Worm (Caenorhabditis elegans) whole organism, L4 larva: Measurements from ENCODE around the gene srj-22.

Source experiments
- D1046.2 ChIP-seq: fragments of 200-800 bp; sonication (Bioruptor generic); IDR thresholded peaks from 2 replicates; pipeline ENCODE4 v1.3.6; 2022; ENCODE audit warnings: missing genetic modification characterization, missing compliant biosample characterization
- F10B5.3 ChIP-seq: sonication (generic microtip); optimal IDR thresholded peaks from 2 replicates; lab custom pipeline; 2016; ENCODE audit warnings: mild to moderate bottlenecking, missing genetic modification characterization, missing compliant biosample characterization
- F26F4.8 ChIP-seq: fragments of 200-800 bp; sonication (Bioruptor generic); conservative IDR thresholded peaks from 2 replicates; pipeline ENCODE4 v1.3.6; 2022; ENCODE audit warnings: missing genetic modification characterization, missing compliant biosample characterization
- F37D6.2 ChIP-seq: sonication (generic microtip); optimal IDR thresholded peaks from 2 replicates; lab custom pipeline; 2016; ENCODE audit warnings: mild to moderate bottlenecking, missing genetic modification characterization, missing compliant biosample characterization
- R02D3.7 ChIP-seq: fragments of 150-350 bp; sonication (generic microtip); optimal IDR thresholded peaks from 3 replicates; lab custom pipeline; 2014; ENCODE audit warnings: missing biosample characterization, missing genetic modification characterization
- T26A8.4 ChIP-seq: fragments of 200-800 bp; sonication (Bioruptor generic); IDR thresholded peaks from 2 replicates; pipeline ENCODE4 v1.3.6; 2022; ENCODE audit warnings: missing genetic modification characterization, missing compliant biosample characterization
- Y105C5A.15 ChIP-seq: fragments of 200-800 bp; sonication (Bioruptor generic); IDR thresholded peaks from 2 replicates; pipeline ENCODE4 v1.3.6; 2022; ENCODE audit warnings: missing genetic modification characterization, missing compliant biosample characterization
- Y5F2A.4 ChIP-seq: fragments of 200-800 bp; sonication (Bioruptor generic); optimal IDR thresholded peaks from 2 replicates; lab custom pipeline; 2018; ENCODE audit warnings: mild to moderate bottlenecking, missing genetic modification characterization, missing compliant biosample characterization
- aha-1 ChIP-seq: fragments of 150-350 bp; peaks from one replicate; lab custom pipeline; 2014; ENCODE audit warnings: missing biosample characterization, missing genetic modification characterization
- aly-2 ChIP-seq: sonication (generic microtip); optimal IDR thresholded peaks from 2 replicates; lab custom pipeline; 2018; ENCODE audit warnings: missing biosample characterization, missing genetic modification characterization
- ama-1 ChIP-seq: fragments of 150-350 bp; optimal IDR thresholded peaks from 2 replicates; lab custom pipeline; 2014; ENCODE audit warnings: inconsistent platforms, mixed read lengths
- ceh-20 ChIP-seq: fragments of 200-800 bp; sonication (Bioruptor generic); IDR thresholded peaks from 2 replicates; pipeline ENCODE4 v1.3.6; 2022; ENCODE audit warnings: missing genetic modification reagents, missing genetic modification characterization, missing compliant biosample characterization
- ceh-28 ChIP-seq: fragments of 150-350 bp; optimal IDR thresholded peaks from 2 replicates; lab custom pipeline; 2014; ENCODE audit warnings: missing biosample characterization, missing genetic modification reagents, missing genetic modification characterization
- ceh-32 ChIP-seq: sonication (generic microtip); optimal IDR thresholded peaks from 2 replicates; lab custom pipeline; 2016; ENCODE audit warnings: mild to moderate bottlenecking, missing genetic modification characterization, missing compliant biosample characterization; ENCODE audit not compliant: poor library complexity
- ceh-44 ChIP-seq: fragments of 200-800 bp; sonication (Bioruptor generic); IDR thresholded peaks from 2 replicates; pipeline ENCODE4 v1.3.6; 2022; ENCODE audit warnings: missing genetic modification reagents, missing genetic modification characterization, missing compliant biosample characterization
- ceh-62 ChIP-seq: sonication (generic microtip); optimal IDR thresholded peaks from 2 replicates; lab custom pipeline; 2017; ENCODE audit warnings: missing biosample characterization, missing genetic modification characterization
- ceh-82 ChIP-seq: sonication (generic microtip); optimal IDR thresholded peaks from 2 replicates; lab custom pipeline; 2017; ENCODE audit warnings: missing biosample characterization, missing genetic modification characterization
- daf-16 ChIP-seq, 3 experiments: sonication (generic microtip); optimal IDR thresholded peaks; 2 replicates each; lab custom pipeline; 2016 to 2017; ENCODE audit warnings: missing genetic modification characterization in 3 of 3, missing genetic modification reagents in 3 of 3, mild to moderate bottlenecking in 2 of 3, missing compliant biosample characterization in 2 of 3, missing biosample characterization in 1 of 3, moderate library complexity in 1 of 3
- daf-19 ChIP-seq: fragments of 200-800 bp; sonication (Bioruptor generic); conservative IDR thresholded peaks from 2 replicates; pipeline ENCODE4 v1.3.6; 2022; ENCODE audit warnings: missing genetic modification characterization, missing compliant biosample characterization
- dpl-1 ChIP-seq: fragments of 150-350 bp; optimal IDR thresholded peaks from 2 replicates; lab custom pipeline; 2014; ENCODE audit warnings: missing biosample characterization, missing genetic modification reagents, missing genetic modification characterization
- egl-43 ChIP-seq: fragments of 200-800 bp; sonication (Bioruptor generic); IDR thresholded peaks from 2 replicates; pipeline ENCODE4 v1.3.6; 2022; ENCODE audit warnings: missing genetic modification reagents, missing genetic modification characterization, missing compliant biosample characterization
- hif-1 ChIP-seq, 2 experiments: sonication (generic microtip); optimal IDR thresholded peaks; 2 replicates each; lab custom pipeline; 2016 to 2017; ENCODE audit warnings: missing compliant biosample characterization in 2 of 2, missing genetic modification characterization in 2 of 2, missing genetic modification reagents in 2 of 2, missing genotype in 2 of 2, mild to moderate bottlenecking in 1 of 2
- hmg-1.1 ChIP-seq: fragments of 200-800 bp; sonication (Bioruptor generic); IDR thresholded peaks from 2 replicates; pipeline ENCODE4 v1.3.6; 2022; ENCODE audit warnings: missing genetic modification reagents, missing genetic modification characterization, missing compliant biosample characterization
- jun-1 ChIP-seq: fragments of 150-350 bp; optimal IDR thresholded peaks from 2 replicates; lab custom pipeline; 2014; ENCODE audit warnings: missing biosample characterization, missing genetic modification reagents, missing genetic modification characterization
- lim-7 ChIP-seq: fragments of 200-800 bp; sonication (Bioruptor generic); IDR thresholded peaks from 2 replicates; pipeline ENCODE4 v1.3.6; 2022; ENCODE audit warnings: missing genetic modification characterization, missing compliant biosample characterization
- lin-15B ChIP-seq: fragments of 150-350 bp; sonication (generic microtip); optimal IDR thresholded peaks from 3 replicates; lab custom pipeline; 2014; ENCODE audit warnings: missing biosample characterization, missing genetic modification characterization
- lin-38 ChIP-seq: fragments of 200-800 bp; sonication (Bioruptor generic); IDR thresholded peaks from 2 replicates; pipeline ENCODE4 v1.3.6; 2022; ENCODE audit warnings: missing genetic modification reagents, missing genetic modification characterization, missing compliant biosample characterization
- madf-9 ChIP-seq: fragments of 200-800 bp; sonication (Bioruptor generic); conservative IDR thresholded peaks from 2 replicates; pipeline ENCODE4 v1.3.6; 2022; ENCODE audit warnings: missing genetic modification reagents, missing genetic modification characterization, missing compliant biosample characterization
- mdt-29 ChIP-seq: fragments of 200-800 bp; sonication (Bioruptor generic); IDR thresholded peaks from 2 replicates; pipeline ENCODE4 v1.3.6; 2022; ENCODE audit warnings: missing genetic modification reagents, missing genetic modification characterization, missing compliant biosample characterization
- mep-1 ChIP-seq: fragments of 150-350 bp; sonication (generic microtip); optimal IDR thresholded peaks from 3 replicates; lab custom pipeline; 2014; ENCODE audit warnings: missing biosample characterization, missing genetic modification characterization
- mxl-3 ChIP-seq: fragments of 200-800 bp; sonication (Bioruptor generic); optimal IDR thresholded peaks from 2 replicates; lab custom pipeline; 2018; ENCODE audit warnings: mild to moderate bottlenecking, missing genetic modification characterization, missing compliant biosample characterization
- nhr-10 ChIP-seq: fragments of 150-350 bp; optimal IDR thresholded peaks from 2 replicates; lab custom pipeline; 2014; ENCODE audit warnings: missing biosample characterization, missing genetic modification characterization
- nhr-102 ChIP-seq: sonication (generic microtip); optimal IDR thresholded peaks from 2 replicates; lab custom pipeline; 2016; ENCODE audit warnings: mild to moderate bottlenecking, missing genetic modification characterization, moderate library complexity, missing compliant biosample characterization
- nhr-25 ChIP-seq: sonication (generic microtip); optimal IDR thresholded peaks from 2 replicates; lab custom pipeline; 2017; ENCODE audit warnings: missing genetic modification characterization, mild to moderate bottlenecking, missing compliant biosample characterization, antibody characterized with exemption, moderate library complexity, borderline replicate concordance; ENCODE audit not compliant: insufficient read depth
- nhr-41 ChIP-seq: fragments of 200-800 bp; sonication (Bioruptor generic); IDR thresholded peaks from 2 replicates; pipeline ENCODE4 v1.3.6; 2022; ENCODE audit warnings: missing genetic modification reagents, missing genetic modification characterization, missing compliant biosample characterization
- nhr-48 ChIP-seq: sonication (generic microtip); optimal IDR thresholded peaks from 2 replicates; lab custom pipeline; 2016; ENCODE audit warnings: mild to moderate bottlenecking, missing genetic modification characterization, missing compliant biosample characterization
- nhr-77 ChIP-seq: fragments of 150-350 bp; optimal IDR thresholded peaks from 2 replicates; lab custom pipeline; 2014; ENCODE audit warnings: missing biosample characterization, missing genetic modification characterization
- pqm-1 ChIP-seq: sonication (generic microtip); optimal IDR thresholded peaks from 2 replicates; lab custom pipeline; 2017; ENCODE audit warnings: missing biosample characterization, missing genetic modification characterization
- saeg-2 ChIP-seq: fragments of 200-800 bp; sonication (Bioruptor generic); IDR thresholded peaks from 2 replicates; pipeline ENCODE4 v1.3.6; 2022; ENCODE audit warnings: missing genetic modification reagents, missing genetic modification characterization, missing compliant biosample characterization
- sdz-12 ChIP-seq: fragments of 200-800 bp; sonication (Bioruptor generic); optimal IDR thresholded peaks from 2 replicates; lab custom pipeline; 2018; ENCODE audit warnings: mild to moderate bottlenecking, missing genetic modification characterization, missing compliant biosample characterization
- tag-97 ChIP-seq: fragments of 200-800 bp; sonication (Bioruptor generic); IDR thresholded peaks from 2 replicates; pipeline ENCODE4 v1.3.6; 2022; ENCODE audit warnings: missing genetic modification characterization, missing compliant biosample characterization
- unc-39 ChIP-seq: sonication (generic microtip); optimal IDR thresholded peaks from 2 replicates; lab custom pipeline; 2017; ENCODE audit warnings: missing biosample characterization, missing genetic modification characterization
- unc-62 ChIP-seq, 3 experiments: fragments of 150-350 bp in 1 of 3; sonication (generic microtip); optimal IDR thresholded peaks in 2 of 3; peaks in 1 of 3; 1 replicate in 1 of 3; 2 replicates in 2 of 3; lab custom pipeline; 2014 to 2017; ENCODE audit warnings: missing biosample characterization in 3 of 3, missing genetic modification characterization in 3 of 3, missing genetic modification reagents in 3 of 3, missing genotype in 1 of 3
- zag-1 ChIP-seq: fragments of 150-350 bp; optimal IDR thresholded peaks from 2 replicates; lab custom pipeline; 2014; ENCODE audit warnings: missing biosample characterization, missing genetic modification characterization
- zfp-3 ChIP-seq: fragments of 200-800 bp; sonication (Bioruptor generic); conservative IDR thresholded peaks from 2 replicates; pipeline ENCODE4 v1.3.6; 2022; ENCODE audit warnings: missing genetic modification reagents, missing genetic modification characterization, missing compliant biosample characterization
- zip-11 ChIP-seq: fragments of 200-800 bp; sonication (Bioruptor generic); IDR thresholded peaks from 2 replicates; pipeline ENCODE4 v1.3.6; 2022; ENCODE audit warnings: missing genetic modification characterization, missing compliant biosample characterization
- ztf-11 ChIP-seq: fragments of 150-350 bp; optimal IDR thresholded peaks from 2 replicates; lab custom pipeline; 2014; ENCODE audit warnings: missing biosample characterization, missing genetic modification characterization
- ztf-7 ChIP-seq: fragments of 150-350 bp; optimal IDR thresholded peaks from 2 replicates; lab custom pipeline; 2014; ENCODE audit warnings: missing biosample characterization, missing genetic modification characterization

srj-22 gene

DNA sequence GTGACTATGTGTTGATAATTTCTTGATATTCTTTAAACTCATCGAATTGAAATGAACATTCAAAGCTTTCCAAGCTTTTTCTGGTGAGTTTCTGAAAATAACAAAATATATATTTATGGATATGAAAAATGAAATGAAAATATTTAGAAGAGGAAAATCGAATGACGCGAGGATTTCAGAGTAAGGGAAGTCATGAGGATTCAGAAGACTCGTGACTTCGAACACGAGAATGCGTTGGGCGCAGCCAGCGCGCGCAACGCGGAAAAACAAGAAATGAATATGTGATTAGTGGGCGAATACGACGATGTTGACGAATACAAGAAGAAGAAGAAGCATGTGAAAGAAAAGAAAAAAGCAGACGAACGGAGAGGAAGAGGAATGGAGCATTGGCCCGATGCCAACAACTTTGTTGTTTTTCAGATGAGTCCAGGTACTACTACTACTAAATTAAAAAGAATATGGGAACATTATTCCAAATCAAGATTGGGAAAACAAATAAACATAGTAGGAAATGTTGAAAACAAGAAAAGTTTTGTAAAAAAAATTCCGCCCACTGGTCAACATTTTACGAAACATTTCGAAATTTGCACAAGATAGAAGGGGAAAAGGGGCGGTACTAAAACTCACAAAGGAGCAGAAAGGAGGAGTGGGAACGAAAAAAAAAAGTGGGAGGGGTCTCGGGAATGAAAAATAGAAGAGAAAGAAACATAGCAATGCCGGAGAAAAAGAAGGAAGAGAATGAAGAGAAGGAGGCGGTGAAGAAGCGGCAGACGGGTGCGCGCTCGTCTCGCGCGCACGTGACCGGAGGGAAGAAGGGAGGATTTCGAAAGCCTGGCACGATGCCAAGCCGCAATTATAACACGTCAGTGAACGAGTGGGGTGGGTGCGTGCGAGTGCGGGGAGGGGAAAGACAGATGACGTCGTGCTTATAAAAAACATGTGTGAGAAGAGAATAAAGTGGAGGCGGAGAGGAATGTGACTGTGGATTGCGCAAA, 28.1 kb downstream of the srj-22 start (continued):
- peak in 1 of 2 experiments; percentile 39 for TF ChIP-seq daf-16 (GFP tag; optimal IDR thresholded peaks at IDR 0.05; lab: Kevin White, UChicago)
- no peak for TF ChIP-seq daf-16 (tag; optimal IDR thresholded peaks at IDR 0.05; lab: Kevin White, UChicago)
- TF ChIP-seq Y105C5A.15, result no peak
- peak; percentile 63 for TF ChIP-seq dpl-1
- TF ChIP-seq ceh-82, result no peak
- peak; percentile 71 for TF ChIP-seq ceh-32 (tag; lab: Kevin White, UChicago)
- TF ChIP-seq ceh-20, result peak; percentile 99
- peak; percentile 96 for TF ChIP-seq nhr-48 (tag; lab: Kevin White, UChicago)
- peak; percentile 69 for TF ChIP-seq mdt-29
- TF ChIP-seq T26A8.4 (GFP tag; lab: Robert Waterston, UW), result peak; percentile 94
- no peak for TF ChIP-seq lin-15B (tag; lab: Kevin White, UChicago)
- TF ChIP-seq ama-1 (lab: Kevin White, UChicago), result no peak
- TF ChIP-seq hmg-1.1 (GFP tag; lab: Robert Waterston, UW), result peak; percentile 94
- no peak for TF ChIP-seq F26F4.8
- TF ChIP-seq hif-1 (tag; optimal IDR thresholded peaks at IDR 0.05; lab: Kevin White, UChicago), result peak in 1 of 2 experiments; percentile 96
- peak; percentile 15 for TF ChIP-seq zag-1 (tag; lab: Kevin White, UChicago)
- TF ChIP-seq nhr-41 (GFP tag; lab: Robert Waterston, UW), result peak; percentile 85
- peak; percentile 89 for TF ChIP-seq madf-9 (GFP tag; lab: Robert Waterston, UW)
- peak; percentile 66; the same call in 1 of the 2 replicates for TF ChIP-seq daf-19 (GFP tag; lab: Robert Waterston, UW)
- no peak for TF ChIP-seq sdz-12 (GFP tag; lab: Kevin White, UChicago)
- peak; percentile 56 for TF ChIP-seq nhr-102
- peak; percentile 100 for TF ChIP-seq aha-1 (tag; lab: Kevin White, UChicago)
- TF ChIP-seq F37D6.2 (tag; lab: Kevin White, UChicago), result peak; percentile 78
- TF ChIP-seq unc-62 (GFP tag; optimal IDR thresholded peaks at IDR 0.05 in 1 of 2; lab: Kevin White, UChicago), result peak in 1 of 2 experiments; percentile 100
- TF ChIP-seq unc-62 (tag; optimal IDR thresholded peaks at IDR 0.05; lab: Kevin White, UChicago), result no peak
- TF ChIP-seq saeg-2 (GFP tag; lab: Robert Waterston, UW), result peak; percentile 92
- no peak for TF ChIP-seq unc-39 (tag; lab: Kevin White, UChicago)
- TF ChIP-seq ceh-62 (tag; lab: Kevin White, UChicago), result no peak
- TF ChIP-seq jun-1 (tag; lab: Kevin White, UChicago), result peak; percentile 31
- peak; percentile 95 for TF ChIP-seq mxl-3 (GFP tag; lab: Kevin White, UChicago)
- TF ChIP-seq R02D3.7 (tag; lab: Kevin White, UChicago), result no peak
- TF ChIP-seq D1046.2 (GFP tag; lab: Robert Waterston, UW), result 0 out of 2 replicates have a peak, but pooled peaks have one; percentile 67
- 0 out of 2 replicates have a peak, but pooled peaks have one; percentile 36 for TF ChIP-seq lim-7 (GFP tag; lab: Robert Waterston, UW)
- no peak for TF ChIP-seq aly-2
- no peak for TF ChIP-seq Y5F2A.4
- TF ChIP-seq ztf-11 (tag; lab: Kevin White, UChicago), result no peak
- peak; percentile 95 for TF ChIP-seq mep-1 (tag; lab: Kevin White, UChicago)
- peak; percentile 97 for TF ChIP-seq egl-43 (GFP tag; lab: Robert Waterston, UW)
- TF ChIP-seq pqm-1 (tag; lab: Kevin White, UChicago), result no peak
- peak; percentile 66; the same call in 1 of the 2 replicates for TF ChIP-seq zfp-3 (GFP tag; lab: Robert Waterston, UW)
- peak; percentile 59 for TF ChIP-seq nhr-25 (tag; lab: Kevin White, UChicago)
- peak; percentile 77 for TF ChIP-seq nhr-77 (tag; lab: Kevin White, UChicago)
- TF ChIP-seq ceh-44 (GFP tag; lab: Robert Waterston, UW), result no peak
- TF ChIP-seq F10B5.3 (tag; lab: Kevin White, UChicago), result no peak
- TF ChIP-seq nhr-10 (tag; lab: Kevin White, UChicago), result peak; percentile 27
- peak; percentile 71 for TF ChIP-seq lin-38 (GFP tag; lab: Robert Waterston, UW)
- no peak for TF ChIP-seq ceh-28 (tag; lab: Kevin White, UChicago)
- no peak for TF ChIP-seq tag-97 (GFP tag; lab: Robert Waterston, UW)
- TF ChIP-seq ztf-7 (tag; lab: Kevin White, UChicago), result no peak
- TF ChIP-seq zip-11 (GFP tag; lab: Robert Waterston, UW), result no peak
